Worm (Caenorhabditis elegans) whole organism, L2 larva: ENCODE data around the gene dnj-16.

Source experiments
- ama-1 ChIP-seq: fragments of 150-350 bp; optimal IDR thresholded peaks from 2 replicates; lab custom pipeline; 2018; ENCODE audit warnings: inconsistent platforms
- egl-27 ChIP-seq: sonication (generic microtip); optimal IDR thresholded peaks from 3 replicates; lab custom pipeline; 2017; ENCODE audit warnings: missing biosample characterization, missing genetic modification reagents, missing genetic modification characterization
- elt-3 ChIP-seq: sonication (generic microtip); optimal IDR thresholded peaks from 2 replicates; lab custom pipeline; 2017; ENCODE audit warnings: missing biosample characterization, missing genetic modification characterization
- gmeb-1 ChIP-seq: fragments of 150-350 bp; optimal IDR thresholded peaks from 2 replicates; lab custom pipeline; 2014; ENCODE audit warnings: missing biosample characterization, missing genetic modification characterization
- lin-13 ChIP-seq: fragments of 150-350 bp; optimal IDR thresholded peaks from 2 replicates; lab custom pipeline; 2014; ENCODE audit warnings: missing biosample characterization, missing genetic modification reagents, missing genetic modification characterization
- mdl-1 ChIP-seq, 2 experiments: fragments of 150-350 bp in 1 of 2; sonication (generic microtip) in 1 of 2; optimal IDR thresholded peaks; 2 replicates each; lab custom pipeline; 2017; ENCODE audit warnings: missing biosample characterization in 2 of 2, missing genetic modification characterization in 2 of 2
- nhr-129 ChIP-seq: fragments of 150-350 bp; optimal IDR thresholded peaks from 2 replicates; lab custom pipeline; 2014; ENCODE audit warnings: missing biosample characterization, missing genetic modification characterization
- skn-1 ChIP-seq: sonication (generic microtip); optimal IDR thresholded peaks from 2 replicates; lab custom pipeline; 2017; ENCODE audit warnings: missing biosample characterization, missing genetic modification characterization
- unc-62 ChIP-seq: fragments of 150-350 bp; optimal IDR thresholded peaks from 2 replicates; lab custom pipeline; 2014; ENCODE audit warnings: missing biosample characterization, missing genetic modification reagents, missing genetic modification characterization
- ztf-11 ChIP-seq: sonication (generic microtip); optimal IDR thresholded peaks from 2 replicates; lab custom pipeline; 2017; ENCODE audit warnings: missing biosample characterization, missing genetic modification characterization
- ztf-4 ChIP-seq: fragments of 150-350 bp; optimal IDR thresholded peaks from 2 replicates; lab custom pipeline; 2014; ENCODE audit warnings: missing biosample characterization, missing genetic modification characterization

- TF ChIP-seq lin-13, result no peak
- no peak for TF ChIP-seq gmeb-1 (tag; lab: Kevin White, UChicago)
- TF ChIP-seq skn-1, result no peak
- TF ChIP-seq unc-62 (GFP tag; lab: Kevin White, UChicago), result no peak
- TF ChIP-seq ztf-4 (tag; lab: Kevin White, UChicago), result no peak
- TF ChIP-seq egl-27 (tag; lab: Kevin White, UChicago), result no peak
- TF ChIP-seq elt-3 (tag; lab: Kevin White, UChicago), result no peak
- no peak for TF ChIP-seq nhr-129 (tag; lab: Kevin White, UChicago)
- no peak for TF ChIP-seq ztf-11 (tag; lab: Kevin White, UChicago)
- no peak for TF ChIP-seq mdl-1 (tag; optimal IDR thresholded peaks at IDR 0.05; lab: Kevin White, UChicago)
- TF ChIP-seq ama-1, result no peak
These were observed 1.3 kb upstream of the dnj-16 start for ce11 chrIII:4189602-4190001.
